Worm (Caenorhabditis elegans) whole organism, late embryonic: ENCODE data around the gene srh-193.

Experiments used
- T23F11.4 ChIP-seq: fragments of 200-800 bp; sonication (Bioruptor generic); optimal IDR thresholded peaks from 2 replicates; lab custom pipeline; 2018; ENCODE audit warnings: mild to moderate bottlenecking, missing genetic modification characterization, missing compliant biosample characterization
- pha-4 ChIP-seq: fragments of 150-350 bp; optimal IDR thresholded peaks from 2 replicates; lab custom pipeline; 2018; ENCODE audit warnings: missing biosample characterization, missing genetic modification reagents, missing genetic modification characterization

DNA sequence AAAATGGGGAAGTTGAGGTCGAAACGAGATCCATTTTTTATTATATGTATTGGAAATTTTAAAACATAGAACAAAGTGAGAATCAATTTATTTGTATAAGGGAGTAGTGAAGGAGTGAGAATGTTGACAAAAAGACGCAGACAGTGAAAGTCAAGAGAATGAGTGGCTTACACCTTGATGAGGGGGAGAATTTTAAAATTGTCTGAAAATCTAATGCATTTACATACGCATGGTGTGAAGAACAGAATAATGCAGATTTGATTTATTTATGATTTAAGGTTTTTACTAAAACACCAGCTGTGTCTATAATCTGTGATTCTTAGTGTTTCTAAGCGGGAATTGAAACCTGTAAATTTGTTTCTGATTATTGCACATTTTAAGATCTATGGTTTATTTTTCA lies 35.4 kb upstream of the srh-193 start, which contains the start of gene nhr-125:
- TF ChIP-seq pha-4 (tag; lab: Kevin White, UChicago), result no peak
- TF ChIP-seq T23F11.4 (GFP tag; lab: Kevin White, UChicago), result no peak
